Worm (Caenorhabditis elegans) whole organism, late embryonic: ENCODE measurements around the gene F20E11.17.

ENCODE experiments used
- C38D4.7 ChIP-seq: fragments of 200-800 bp; sonication (Bioruptor generic); optimal IDR thresholded peaks from 2 replicates; lab custom pipeline; 2018; ENCODE audit warnings: mild to moderate bottlenecking, missing genetic modification characterization, moderate library complexity, missing compliant biosample characterization
- K09A11.1 ChIP-seq: sonication (generic microtip); optimal IDR thresholded peaks from 2 replicates; lab custom pipeline; 2017; ENCODE audit warnings: antibody characterized with exemption, mild to moderate bottlenecking, missing genetic modification characterization, missing compliant biosample characterization; ENCODE audit not compliant: insufficient read depth
- Y22D7AL.16 ChIP-seq: sonication (generic microtip); optimal IDR thresholded peaks from 2 replicates; lab custom pipeline; 2016; ENCODE audit warnings: missing genetic modification characterization, missing compliant biosample characterization
- ahr-1 ChIP-seq: sonication (generic microtip); optimal IDR thresholded peaks from 2 replicates; lab custom pipeline; 2016; ENCODE audit warnings: missing genetic modification characterization, missing compliant biosample characterization
- ama-1 ChIP-seq: fragments of 150-350 bp; optimal IDR thresholded peaks from 2 replicates; lab custom pipeline; 2014
- ceh-18 ChIP-seq: sonication (generic microtip); optimal IDR thresholded peaks from 2 replicates; lab custom pipeline; 2016; ENCODE audit warnings: missing genetic modification characterization, missing compliant biosample characterization
- ceh-19 ChIP-seq: fragments of 200-800 bp; sonication (Bioruptor generic); optimal IDR thresholded peaks from 2 replicates; lab custom pipeline; 2018; ENCODE audit warnings: mild to moderate bottlenecking, missing genetic modification characterization, missing compliant biosample characterization
- ceh-2 ChIP-seq: sonication (generic microtip); optimal IDR thresholded peaks from 2 replicates; lab custom pipeline; 2016; ENCODE audit warnings: missing genotype, missing genetic modification characterization, missing compliant biosample characterization
- ceh-22 ChIP-seq: sonication (generic microtip); optimal IDR thresholded peaks from 2 replicates; lab custom pipeline; 2017; ENCODE audit warnings: missing biosample characterization, missing genetic modification characterization
- ceh-30 ChIP-seq: fragments of 150-350 bp; optimal IDR thresholded peaks from 2 replicates; lab custom pipeline; 2014; ENCODE audit warnings: missing biosample characterization, missing genetic modification characterization
- ceh-34 ChIP-seq: sonication (generic microtip); optimal IDR thresholded peaks from 2 replicates; lab custom pipeline; 2016; ENCODE audit warnings: mild to moderate bottlenecking, missing genetic modification characterization, missing compliant biosample characterization
- ceh-45 ChIP-seq: fragments of 200-800 bp; sonication (Bioruptor generic); IDR thresholded peaks from 2 replicates; pipeline ENCODE4 v1.3.6; 2022; ENCODE audit warnings: missing genetic modification reagents, missing genetic modification characterization, missing compliant biosample characterization
- ceh-9 ChIP-seq: sonication (generic microtip); optimal IDR thresholded peaks from 2 replicates; lab custom pipeline; 2016; ENCODE audit warnings: mild to moderate bottlenecking, missing genetic modification characterization, inconsistent platforms, missing compliant biosample characterization
- elt-4 ChIP-seq: sonication (generic microtip); optimal IDR thresholded peaks from 2 replicates; lab custom pipeline; 2016; ENCODE audit warnings: missing genetic modification characterization, missing compliant biosample characterization
- eyg-1 ChIP-seq: sonication (generic microtip); optimal IDR thresholded peaks from 2 replicates; lab custom pipeline; 2016; ENCODE audit warnings: missing genotype, missing genetic modification characterization, missing compliant biosample characterization
- fkh-6 ChIP-seq: sonication (generic microtip); optimal IDR thresholded peaks from 2 replicates; lab custom pipeline; 2016; ENCODE audit warnings: missing genetic modification characterization, missing compliant biosample characterization
- hlh-30 ChIP-seq: sonication (generic microtip); optimal IDR thresholded peaks from 2 replicates; lab custom pipeline; 2017; ENCODE audit warnings: antibody characterized with exemption, missing genetic modification characterization, missing compliant biosample characterization; ENCODE audit not compliant: insufficient read depth
- hlh-6 ChIP-seq: sonication (generic microtip); optimal IDR thresholded peaks from 2 replicates; lab custom pipeline; 2016; ENCODE audit warnings: missing genotype, missing genetic modification characterization, missing compliant biosample characterization
- lim-6 ChIP-seq: sonication (generic microtip); optimal IDR thresholded peaks from 2 replicates; lab custom pipeline; 2016; ENCODE audit warnings: missing genetic modification characterization, missing compliant biosample characterization
- lin-11 ChIP-seq: fragments of 200-800 bp; sonication (Bioruptor generic); optimal IDR thresholded peaks from 2 replicates; lab custom pipeline; 2018; ENCODE audit warnings: mild to moderate bottlenecking, missing genetic modification characterization, missing compliant biosample characterization
- madf-2 ChIP-seq: sonication (generic microtip); optimal IDR thresholded peaks from 2 replicates; lab custom pipeline; 2017; ENCODE audit warnings: missing genetic modification characterization, missing compliant biosample characterization
- mec-3 ChIP-seq: sonication (generic microtip); optimal IDR thresholded peaks from 2 replicates; lab custom pipeline; 2016; ENCODE audit warnings: borderline replicate concordance, missing genetic modification characterization, missing compliant biosample characterization
- nhr-11 ChIP-seq: fragments of 150-350 bp; optimal IDR thresholded peaks from 2 replicates; lab custom pipeline; 2014; ENCODE audit warnings: missing biosample characterization, missing genetic modification characterization
- nhr-232 ChIP-seq: sonication (generic microtip); optimal IDR thresholded peaks from 2 replicates; lab custom pipeline; 2016; ENCODE audit warnings: missing genetic modification characterization, missing compliant biosample characterization
- odd-2 ChIP-seq: sonication (generic microtip); optimal IDR thresholded peaks from 2 replicates; lab custom pipeline; 2017; ENCODE audit warnings: antibody characterized with exemption, mild to moderate bottlenecking, missing genetic modification characterization, missing compliant biosample characterization
- pag-3 ChIP-seq: sonication (generic microtip); optimal IDR thresholded peaks from 2 replicates; lab custom pipeline; 2016; ENCODE audit warnings: missing compliant biosample characterization, missing genetic modification characterization, borderline replicate concordance
- pat-9 ChIP-seq: fragments of 200-800 bp; sonication (Bioruptor generic); optimal IDR thresholded peaks from 2 replicates; lab custom pipeline; 2018; ENCODE audit warnings: mild to moderate bottlenecking, missing genetic modification characterization, moderate library complexity, missing compliant biosample characterization
- pha-4 ChIP-seq: fragments of 150-350 bp; optimal IDR thresholded peaks from 2 replicates; lab custom pipeline; 2018; ENCODE audit warnings: missing biosample characterization, missing genetic modification reagents, missing genetic modification characterization
- pqm-1 ChIP-seq: sonication (generic microtip); optimal IDR thresholded peaks from 2 replicates; lab custom pipeline; 2016; ENCODE audit warnings: missing genetic modification characterization, missing compliant biosample characterization
- pros-1 ChIP-seq: fragments of 150-350 bp; optimal IDR thresholded peaks from 2 replicates; lab custom pipeline; 2014; ENCODE audit warnings: missing biosample characterization, missing genetic modification reagents, missing genetic modification characterization
- sox-2 ChIP-seq: fragments of 200-800 bp; sonication (Bioruptor generic); IDR thresholded peaks from 2 replicates; pipeline ENCODE4 v1.3.6; 2022; ENCODE audit warnings: missing genetic modification reagents, missing genetic modification characterization, missing compliant biosample characterization
- syd-9 ChIP-seq: sonication (generic microtip); optimal IDR thresholded peaks from 2 replicates; lab custom pipeline; 2016; ENCODE audit warnings: mild to moderate bottlenecking, missing genetic modification characterization, moderate library complexity, missing compliant biosample characterization
- ttx-3 ChIP-seq: sonication (generic microtip); optimal IDR thresholded peaks from 2 replicates; lab custom pipeline; 2016; ENCODE audit warnings: missing genetic modification reagents, missing genetic modification characterization, missing compliant biosample characterization
- unc-3 ChIP-seq, 2 experiments: fragments of 200-800 bp in 1 of 2; sonication (Bioruptor generic) in 1 of 2; sonication (generic microtip) in 1 of 2; conservative IDR thresholded peaks in 1 of 2; optimal IDR thresholded peaks in 1 of 2; 2 replicates each; pipeline versions ENCODE4 v1.3.6 to Lab custom; 2016 to 2022; ENCODE audit warnings: missing compliant biosample characterization in 2 of 2, missing genetic modification characterization in 2 of 2, missing genetic modification reagents in 1 of 2
- unc-86 ChIP-seq: sonication (generic microtip); optimal IDR thresholded peaks from 2 replicates; lab custom pipeline; 2016; ENCODE audit warnings: missing genetic modification characterization, missing compliant biosample characterization
- zip-5 ChIP-seq: sonication (generic microtip); optimal IDR thresholded peaks from 2 replicates; lab custom pipeline; 2016; ENCODE audit warnings: missing genetic modification characterization, missing compliant biosample characterization

F20E11.17 gene

DNA sequence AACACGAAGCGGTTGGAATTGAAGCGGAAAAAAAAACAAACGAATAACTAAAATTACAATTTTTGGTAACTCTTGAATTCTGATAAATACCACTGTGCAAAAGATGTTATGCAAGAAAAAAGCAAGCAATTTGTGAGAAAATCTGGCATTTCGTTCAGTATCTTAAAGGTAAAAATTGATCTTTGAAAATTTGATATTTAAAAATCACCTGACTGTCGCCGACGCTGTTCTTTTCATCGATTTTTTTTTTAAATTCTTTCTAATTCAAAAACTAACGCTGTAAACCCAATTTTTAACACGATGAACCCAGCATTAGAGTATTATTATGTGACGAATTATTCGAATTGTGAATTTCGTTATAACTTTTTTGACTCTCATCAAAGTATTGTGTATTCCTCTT lies 4.6 kb upstream of the F20E11.17 start, which contains the start of gene srh-123:
srh-123 (plus strand) TSS at position 301 of the 400 bp plus-strand sequence.
- TF ChIP-seq lin-11 (no peak), unc-86 (no peak), pha-4 (tag; lab: Kevin White, UChicago) (no peak), ttx-3 (tag; lab: Kevin White, UChicago) (no peak), lim-6 (tag; lab: Kevin White, UChicago) (no peak), zip-5 (tag; lab: Kevin White, UChicago) (no peak), eyg-1 (tag; lab: Kevin White, UChicago) (no peak), madf-2 (tag; lab: Kevin White, UChicago) (no peak), pqm-1 (tag; lab: Kevin White, UChicago) (no peak), ceh-45 (GFP tag; lab: Robert Waterston, UW) (no peak), pag-3 (tag; lab: Kevin White, UChicago) (no peak), fkh-6 (tag; lab: Kevin White, UChicago) (no peak), hlh-30 (no peak), nhr-232 (no peak), hlh-6 (tag; lab: Kevin White, UChicago) (no peak), ceh-18 (tag; lab: Kevin White, UChicago) (no peak), ceh-9 (tag; lab: Kevin White, UChicago) (no peak), K09A11.1 (tag; lab: Kevin White, UChicago) (no peak)

DNA sequence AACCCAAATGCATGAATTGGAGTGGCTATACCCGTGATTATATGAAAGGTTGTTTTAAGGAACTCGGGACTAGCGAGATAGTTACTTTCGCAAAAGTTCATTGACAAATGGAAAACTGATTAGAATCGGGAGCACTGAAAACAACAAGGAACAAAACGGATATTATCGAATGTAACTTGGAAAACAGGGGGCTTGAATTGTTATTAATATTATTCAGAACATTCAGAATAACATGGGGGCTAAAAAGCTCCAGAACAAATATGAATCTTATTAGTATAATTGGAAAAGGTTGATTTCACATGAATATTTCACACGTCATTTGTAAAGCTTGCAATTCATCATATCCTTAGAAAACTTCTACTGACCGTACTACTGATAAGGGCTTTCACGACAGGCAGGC lies 2.5 kb upstream of the F20E11.17 start, which contains the start of gene srh-235:
srh-235 (minus strand) TSS at position 101 of the 400 bp plus-strand sequence.
- TF ChIP-seq odd-2 (tag; lab: Kevin White, UChicago) (no peak), ceh-2 (no peak), ceh-30 (tag; lab: Kevin White, UChicago) (no peak), zip-5 (tag; lab: Kevin White, UChicago) (no peak), eyg-1 (tag; lab: Kevin White, UChicago) (no peak), madf-2 (tag; lab: Kevin White, UChicago) (no peak)
- TF ChIP-seq, all 69 proteins: peak for 0

- TF ChIP-seq ceh-22 (tag; lab: Kevin White, UChicago) = no peak
- TF ChIP-seq pat-9 (tag; lab: Kevin White, UChicago) = no peak
- no peak for TF ChIP-seq ceh-34 (tag; lab: Kevin White, UChicago)
- no peak for TF ChIP-seq ahr-1 (tag; lab: Kevin White, UChicago)
- TF ChIP-seq pros-1 (tag; lab: Kevin White, UChicago) = no peak
- no peak for TF ChIP-seq syd-9 (tag; lab: Kevin White, UChicago)
- no peak for TF ChIP-seq sox-2 (GFP tag; lab: Robert Waterston, UW)
- no peak for TF ChIP-seq ama-1
- TF ChIP-seq lim-6 (tag; lab: Kevin White, UChicago) = no peak
- TF ChIP-seq nhr-11 (tag; lab: Kevin White, UChicago) = no peak
These were observed 1.2 kb downstream of the F20E11.17 start for ce11 chrV:17467881-17468280.

DNA sequence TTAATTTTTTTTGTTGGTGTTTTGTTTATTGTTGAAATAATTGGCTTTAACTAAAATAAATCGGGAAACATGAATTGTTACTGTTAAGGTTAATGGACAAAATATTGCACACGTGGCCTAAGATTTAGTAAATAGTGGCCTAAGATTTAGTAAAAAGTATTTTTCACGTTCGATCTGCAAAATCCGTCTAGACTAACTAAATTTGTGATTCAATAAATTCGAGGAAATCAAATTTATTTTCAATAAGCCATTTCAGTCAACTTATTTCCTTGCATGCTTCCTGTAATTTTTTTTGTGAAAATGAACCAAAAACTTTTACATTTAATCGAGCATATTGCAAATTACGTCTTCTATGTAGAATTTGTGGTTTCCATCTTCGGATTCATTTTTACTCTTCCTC lies 2.3 kb downstream of the F20E11.17 start, which contains the start of gene srw-72:
srw-72 (plus strand) TSS at position 301 of the 400 bp plus-strand sequence.
- no peak for TF ChIP-seq nhr-11 (tag; lab: Kevin White, UChicago)
- no peak for TF ChIP-seq ceh-19 (GFP tag; lab: Kevin White, UChicago)
- TF ChIP-seq C38D4.7 (GFP tag; lab: Kevin White, UChicago) = no peak
- TF ChIP-seq lin-11 = no peak
- TF ChIP-seq pat-9 (tag; lab: Kevin White, UChicago) = no peak
- TF ChIP-seq ama-1 = no peak
- TF ChIP-seq unc-3 (GFP tag; conservative IDR thresholded peaks at IDR 0.05; lab: Robert Waterston, UW) = no peak
- TF ChIP-seq unc-3 (tag; optimal IDR thresholded peaks at IDR 0.05; lab: Kevin White, UChicago) = no peak
- no peak for TF ChIP-seq ceh-30 (tag; lab: Kevin White, UChicago)
- no peak for TF ChIP-seq mec-3 (tag; lab: Kevin White, UChicago)
- no peak for TF ChIP-seq lim-6 (tag; lab: Kevin White, UChicago)
- no peak for TF ChIP-seq elt-4 (tag; lab: Kevin White, UChicago)
- no peak for TF ChIP-seq Y22D7AL.16 (tag; lab: Kevin White, UChicago)
- TF ChIP-seq ceh-9 (tag; lab: Kevin White, UChicago) = no peak
- no peak for TF ChIP-seq pha-4 (tag; lab: Kevin White, UChicago)
- no peak for TF ChIP-seq pqm-1 (tag; lab: Kevin White, UChicago)
